Fruit fly (Drosophila melanogaster) Kc167 (cell line): ENCODE results near the gene CG43354.

Experiments
- Myc ChIP-seq: fragments of >200 bp; optimal IDR thresholded peaks from 2 replicates; lab custom pipeline; 2017; ENCODE audit warnings: missing external identifiers
- Sin3A ChIP-seq: fragments of >200 bp; optimal IDR thresholded peaks from 2 replicates; lab custom pipeline; 2018; ENCODE audit warnings: missing external identifiers
- h ChIP-seq: fragments of >200 bp; optimal IDR thresholded peaks from 3 replicates; lab custom pipeline; 2018; ENCODE audit warnings: missing external identifiers
- psq ChIP-seq: fragments of >200 bp; optimal IDR thresholded peaks from 2 replicates; lab custom pipeline; 2017; ENCODE audit warnings: missing external identifiers

dm6 chr2L:18358032-18358431 is 48.8 kb upstream of the CG43354 start:
- TF ChIP-seq Sin3A (lab: Kevin White, UChicago) (no peak), Myc (lab: Kevin White, UChicago) (no peak), h (lab: Kevin White, UChicago) (no peak), psq (lab: Kevin White, UChicago) (no peak)
